Worm (Caenorhabditis elegans): ENCODE data around the gene F56D3.1.

DNA sequence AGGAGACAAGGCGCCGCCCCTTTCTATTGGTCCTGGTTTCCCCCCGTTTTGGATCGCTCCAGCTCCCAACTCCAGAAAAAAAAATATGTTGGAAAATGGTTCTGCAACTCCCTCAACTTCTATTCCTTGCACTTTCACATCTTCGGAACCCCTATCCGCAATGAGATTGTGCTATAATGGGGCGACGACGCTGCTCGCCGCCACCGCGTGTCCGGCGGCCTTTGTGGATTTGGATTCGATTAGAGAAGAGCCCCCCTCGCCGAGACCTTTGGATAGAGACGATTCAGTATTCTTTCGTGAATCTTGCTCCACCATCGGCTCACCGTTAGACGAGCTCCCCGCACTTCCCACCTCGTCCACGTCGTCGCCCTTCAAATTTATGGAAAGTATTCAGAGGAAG, 38.9 kb upstream of the F56D3.1 start:
- TF ChIP-seq med-1 (GFP tag; optimal IDR thresholded peaks at IDR 0.05; ENCODE audit: insufficient read depth) (no peak), flt-1 (GFP tag; IDR thresholded peaks at IDR 0.05) (no peak), ztf-23 (GFP tag; IDR thresholded peaks at IDR 0.05) (no peak), ztf-29 (GFP tag; IDR thresholded peaks at IDR 0.05) (no peak), ref-1 (GFP tag; conservative IDR thresholded peaks at IDR 0.05) (no peak), T22C8.4 (GFP tag; IDR thresholded peaks at IDR 0.05) (no peak), klf-2 (GFP tag; conservative IDR thresholded peaks at IDR 0.05) (0 out of 2 replicates have a peak, but pooled peaks have one; percentile 36), cog-1 (tag; optimal IDR thresholded peaks at IDR 0.05) (no peak), tab-1 (GFP tag; IDR thresholded peaks at IDR 0.05) (no peak)

All from whole organism, midembryonic.